Worm (Caenorhabditis elegans) whole organism, young adult: ENCODE data around the gene ZC204.6.

Source experiments
- F10E7.11 ChIP-seq: sonication (generic microtip); optimal IDR thresholded peaks from 2 replicates; lab custom pipeline; 2017; ENCODE audit warnings: mild to moderate bottlenecking, missing genetic modification characterization, moderate library complexity, missing compliant biosample characterization
- Y53G8AR.9 ChIP-seq: fragments of 200-800 bp; sonication (Bioruptor generic); conservative IDR thresholded peaks from 2 replicates; pipeline ENCODE4 v1.3.6; 2022; ENCODE audit warnings: missing genetic modification reagents, missing genetic modification characterization, missing compliant biosample characterization
- Y56A3A.18 ChIP-seq: fragments of 200-800 bp; sonication (Bioruptor generic); IDR thresholded peaks from 2 replicates; pipeline ENCODE4 v1.3.6; 2022; ENCODE audit warnings: missing genetic modification reagents, missing genetic modification characterization, missing compliant biosample characterization
- athp-1 ChIP-seq: sonication (generic microtip); optimal IDR thresholded peaks from 2 replicates; lab custom pipeline; 2017; ENCODE audit warnings: mild to moderate bottlenecking, missing genetic modification characterization, missing compliant biosample characterization
- egrh-3 ChIP-seq: fragments of 200-800 bp; sonication (Bioruptor generic); IDR thresholded peaks from 2 replicates; pipeline ENCODE4 v1.3.6; 2022; ENCODE audit warnings: missing genetic modification reagents, missing genetic modification characterization, missing compliant biosample characterization
- lir-1 ChIP-seq: fragments of 200-800 bp; sonication (Bioruptor generic); conservative IDR thresholded peaks from 2 replicates; pipeline ENCODE4 v1.3.6; 2022; ENCODE audit warnings: missing genetic modification reagents, missing genetic modification characterization, missing compliant biosample characterization
- nhr-90 ChIP-seq: sonication (generic microtip); optimal IDR thresholded peaks from 2 replicates; lab custom pipeline; 2016; ENCODE audit warnings: missing genotype, mild to moderate bottlenecking, missing genetic modification characterization, missing compliant biosample characterization
- pbrm-1 ChIP-seq: fragments of 200-800 bp; sonication (Bioruptor generic); IDR thresholded peaks from 2 replicates; pipeline ENCODE4 v1.3.6; 2022; ENCODE audit warnings: missing genetic modification reagents, missing genetic modification characterization, missing compliant biosample characterization
- pha-4 ChIP-seq: fragments of 150-350 bp; sonication (generic microtip); optimal IDR thresholded peaks from 2 replicates; lab custom pipeline; 2014; ENCODE audit warnings: missing biosample characterization, missing genetic modification reagents, missing genetic modification characterization
- rec-8 ChIP-seq, 2 experiments: sonication (generic microtip); optimal IDR thresholded peaks; 2 replicates each; lab custom pipeline; 2016; ENCODE audit warnings: mild to moderate bottlenecking in 2 of 2, missing genetic modification characterization in 2 of 2, missing genetic modification reagents in 2 of 2, missing genotype in 2 of 2, missing biosample characterization in 1 of 2, missing compliant biosample characterization in 1 of 2, moderate library complexity in 1 of 2
- sdz-38 ChIP-seq: sonication (generic microtip); optimal IDR thresholded peaks from 2 replicates; lab custom pipeline; 2016; ENCODE audit warnings: missing genotype, missing genetic modification characterization, missing compliant biosample characterization
- snpc-1.1 ChIP-seq: sonication (generic microtip); optimal IDR thresholded peaks from 2 replicates; lab custom pipeline; 2017; ENCODE audit warnings: missing genetic modification characterization, mild to moderate bottlenecking, missing compliant biosample characterization, antibody characterized with exemption, moderate library complexity, missing genotype, missing genetic modification reagents; ENCODE audit not compliant: insufficient read depth

DNA sequence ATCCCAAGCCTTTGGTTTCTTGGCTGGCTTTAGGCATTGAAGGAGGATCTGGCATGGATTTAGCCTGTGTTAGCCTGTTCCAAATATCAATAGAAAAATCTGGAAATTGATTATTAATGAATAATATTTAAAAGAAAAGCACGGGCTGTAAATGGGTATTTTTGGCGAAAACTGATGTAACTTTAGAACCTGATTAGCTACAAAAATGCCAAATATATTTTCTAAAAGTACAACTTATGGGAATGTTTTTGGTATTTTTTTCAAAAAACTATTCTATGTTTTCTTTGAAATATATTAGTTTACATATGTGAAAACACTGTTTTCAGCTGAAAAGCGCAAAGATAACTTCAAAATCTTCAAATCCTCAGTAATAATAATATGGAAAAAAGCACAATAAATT lies 44.0 kb downstream of the ZC204.6 start, which contains the start of gene bath-26:
- TF ChIP-seq egrh-3 (GFP tag; lab: Robert Waterston, UW) (no peak), nhr-90 (tag; lab: Kevin White, UChicago) (no peak), rec-8 (tag; optimal IDR thresholded peaks at IDR 0.05; lab: Kevin White, UChicago) (no peak), pbrm-1 (GFP tag; lab: Robert Waterston, UW) (no peak), Y53G8AR.9 (GFP tag; lab: Robert Waterston, UW) (no peak), F10E7.11 (tag; lab: Kevin White, UChicago) (no peak), Y56A3A.18 (no peak), pha-4 (tag; lab: Kevin White, UChicago) (no peak), snpc-1.1 (no peak), lir-1 (GFP tag; lab: Robert Waterston, UW) (no peak), sdz-38 (tag; lab: Kevin White, UChicago) (no peak), athp-1 (tag; lab: Kevin White, UChicago) (no peak)
